Worm (Caenorhabditis elegans) whole organism, L1 larva: ENCODE measurements around the gene apy-1.

Source experiments
- ama-1 ChIP-seq: fragments of 150-350 bp; optimal IDR thresholded peaks from 2 replicates; lab custom pipeline; 2014
- ceh-8 ChIP-seq: fragments of 200-800 bp; sonication (Bioruptor generic); optimal IDR thresholded peaks from 2 replicates; lab custom pipeline; 2018; ENCODE audit warnings: mild to moderate bottlenecking, missing genetic modification characterization, moderate library complexity, missing compliant biosample characterization
- efl-1 ChIP-seq, 4 experiments: fragments of 150-350 bp; optimal IDR thresholded peaks in 3 of 4; peaks in 1 of 4; 1 replicate in 1 of 4; 2 replicates in 3 of 4; lab custom pipeline; 2014; ENCODE audit warnings: missing biosample characterization in 2 of 4, missing genetic modification characterization in 2 of 4, missing genetic modification reagents in 2 of 4
- ets-5 ChIP-seq: fragments of 200-800 bp; sonication (Bioruptor generic); IDR thresholded peaks from 2 replicates; pipeline ENCODE4 v1.3.6; 2022; ENCODE audit warnings: missing genetic modification characterization, missing compliant biosample characterization
- fos-1 ChIP-seq: fragments of 150-350 bp; optimal IDR thresholded peaks from 2 replicates; lab custom pipeline; 2014; ENCODE audit warnings: missing biosample characterization, missing genetic modification characterization
- nhr-12 ChIP-seq: sonication (generic microtip); optimal IDR thresholded peaks from 2 replicates; lab custom pipeline; 2017; ENCODE audit warnings: missing biosample characterization, missing genetic modification characterization
- nhr-237 ChIP-seq: fragments of 150-350 bp; optimal IDR thresholded peaks from 2 replicates; lab custom pipeline; 2014; ENCODE audit warnings: missing biosample characterization, missing genetic modification characterization
- snpc-4 ChIP-seq: fragments of 150-350 bp; optimal IDR thresholded peaks from 2 replicates; lab custom pipeline; 2014; ENCODE audit warnings: missing biosample characterization, missing genetic modification characterization
- vab-15 ChIP-seq: sonication (generic microtip); optimal IDR thresholded peaks from 2 replicates; lab custom pipeline; 2017; ENCODE audit warnings: missing genotype, mild to moderate bottlenecking, missing genetic modification characterization, missing compliant biosample characterization
- zag-1 ChIP-seq: fragments of 150-350 bp; optimal IDR thresholded peaks from 2 replicates; lab custom pipeline; 2014; ENCODE audit warnings: missing biosample characterization, missing genetic modification characterization
- ztf-11 ChIP-seq, 2 experiments: sonication (generic microtip); optimal IDR thresholded peaks; 2 replicates each; lab custom pipeline; 2016 to 2017; ENCODE audit warnings: missing genetic modification characterization in 2 of 2, missing biosample characterization in 1 of 2, missing compliant biosample characterization in 1 of 2

ce11 chrX:7541078-7541477 lies 28.4 kb downstream of the apy-1 start:
- no peak for TF ChIP-seq ceh-8 (GFP tag; lab: Kevin White, UChicago)
- no peak for TF ChIP-seq ets-5 (GFP tag; lab: Robert Waterston, UW)
- TF ChIP-seq fos-1 (tag; lab: Kevin White, UChicago), result no peak
- no peak for TF ChIP-seq ztf-11 (tag; optimal IDR thresholded peaks at IDR 0.05; lab: Kevin White, UChicago)
- no peak for TF ChIP-seq efl-1 (optimal IDR thresholded peaks at IDR 0.05; lab: Kevin White, UChicago)
- no peak for TF ChIP-seq efl-1 (GFP tag; optimal IDR thresholded peaks at IDR 0.05 in 1 of 2; lab: Kevin White, UChicago)
- no peak for TF ChIP-seq nhr-237 (tag; lab: Kevin White, UChicago)
- TF ChIP-seq ama-1 (lab: Kevin White, UChicago), result no peak
- no peak for TF ChIP-seq vab-15
- TF ChIP-seq snpc-4 (tag; lab: Kevin White, UChicago), result no peak
- no peak for TF ChIP-seq nhr-12 (tag; lab: Kevin White, UChicago)
- TF ChIP-seq zag-1 (tag; lab: Kevin White, UChicago), result no peak
